Worm (Caenorhabditis elegans) whole organism, L4 larva: Measurements from ENCODE around the gene F47B7.2.

ENCODE experiments used
- F10B5.3 ChIP-seq: sonication (generic microtip); optimal IDR thresholded peaks from 2 replicates; lab custom pipeline; 2016; ENCODE audit warnings: mild to moderate bottlenecking, missing genetic modification characterization, missing compliant biosample characterization
- F44E2.7 ChIP-seq: fragments of 200-800 bp; sonication (Bioruptor generic); IDR thresholded peaks from 2 replicates; pipeline ENCODE4 v2.1.2; 2022; ENCODE audit warnings: missing genetic modification characterization, missing compliant biosample characterization
- F49E8.2 ChIP-seq: sonication (generic microtip); optimal IDR thresholded peaks from 2 replicates; lab custom pipeline; 2016; ENCODE audit warnings: missing compliant biosample characterization, mild to moderate bottlenecking, missing genetic modification characterization, borderline replicate concordance
- R02D3.7 ChIP-seq: fragments of 150-350 bp; sonication (generic microtip); optimal IDR thresholded peaks from 3 replicates; lab custom pipeline; 2014; ENCODE audit warnings: missing biosample characterization, missing genetic modification characterization
- T26A8.4 ChIP-seq: fragments of 200-800 bp; sonication (Bioruptor generic); IDR thresholded peaks from 2 replicates; pipeline ENCODE4 v1.3.6; 2022; ENCODE audit warnings: missing genetic modification characterization, missing compliant biosample characterization
- Y105C5A.15 ChIP-seq: fragments of 200-800 bp; sonication (Bioruptor generic); IDR thresholded peaks from 2 replicates; pipeline ENCODE4 v1.3.6; 2022; ENCODE audit warnings: missing genetic modification characterization, missing compliant biosample characterization
- Y5F2A.4 ChIP-seq: fragments of 200-800 bp; sonication (Bioruptor generic); optimal IDR thresholded peaks from 2 replicates; lab custom pipeline; 2018; ENCODE audit warnings: mild to moderate bottlenecking, missing genetic modification characterization, missing compliant biosample characterization
- ZK546.5 ChIP-seq, 2 experiments: sonication (generic microtip); optimal IDR thresholded peaks; 2 replicates each; lab custom pipeline; 2017; ENCODE audit warnings: missing biosample characterization in 2 of 2, missing genetic modification characterization in 2 of 2
- aha-1 ChIP-seq: fragments of 150-350 bp; peaks from one replicate; lab custom pipeline; 2014; ENCODE audit warnings: missing biosample characterization, missing genetic modification characterization
- ama-1 ChIP-seq: fragments of 150-350 bp; optimal IDR thresholded peaks from 2 replicates; lab custom pipeline; 2014; ENCODE audit warnings: inconsistent platforms, mixed read lengths
- arid-1 ChIP-seq: fragments of 200-800 bp; sonication (Bioruptor generic); conservative IDR thresholded peaks from 2 replicates; pipeline ENCODE4 v1.3.6; 2022; ENCODE audit warnings: missing genetic modification reagents, missing genetic modification characterization, missing compliant biosample characterization
- ceh-20 ChIP-seq: fragments of 200-800 bp; sonication (Bioruptor generic); IDR thresholded peaks from 2 replicates; pipeline ENCODE4 v1.3.6; 2022; ENCODE audit warnings: missing genetic modification reagents, missing genetic modification characterization, missing compliant biosample characterization
- ceh-28 ChIP-seq: fragments of 150-350 bp; optimal IDR thresholded peaks from 2 replicates; lab custom pipeline; 2014; ENCODE audit warnings: missing biosample characterization, missing genetic modification reagents, missing genetic modification characterization
- ceh-82 ChIP-seq: sonication (generic microtip); optimal IDR thresholded peaks from 2 replicates; lab custom pipeline; 2017; ENCODE audit warnings: missing biosample characterization, missing genetic modification characterization
- daf-16 ChIP-seq, 3 experiments: sonication (generic microtip); optimal IDR thresholded peaks; 2 replicates each; lab custom pipeline; 2016 to 2017; ENCODE audit warnings: missing genetic modification characterization in 3 of 3, missing genetic modification reagents in 3 of 3, mild to moderate bottlenecking in 2 of 3, missing compliant biosample characterization in 2 of 3, missing biosample characterization in 1 of 3, moderate library complexity in 1 of 3
- dmd-6 ChIP-seq: fragments of 200-800 bp; sonication (Bioruptor generic); IDR thresholded peaks from 2 replicates; pipeline ENCODE4 v1.3.6; 2022; ENCODE audit warnings: missing genetic modification reagents, missing genetic modification characterization, missing compliant biosample characterization
- dmd-8 ChIP-seq: fragments of 200-800 bp; sonication (Bioruptor generic); IDR thresholded peaks from 2 replicates; pipeline ENCODE4 v1.3.6; 2022; ENCODE audit warnings: missing genetic modification characterization, missing compliant biosample characterization
- dmd-9 ChIP-seq: fragments of 200-800 bp; sonication (Bioruptor generic); IDR thresholded peaks from 2 replicates; pipeline ENCODE4 v1.3.6; 2022; ENCODE audit warnings: missing genetic modification reagents, missing genetic modification characterization, missing compliant biosample characterization
- dve-1 ChIP-seq: sonication (generic microtip); optimal IDR thresholded peaks from 2 replicates; lab custom pipeline; 2017; ENCODE audit warnings: antibody characterized with exemption, mild to moderate bottlenecking, missing genetic modification characterization, missing compliant biosample characterization; ENCODE audit not compliant: insufficient read depth
- fos-1 ChIP-seq: fragments of 150-350 bp; optimal IDR thresholded peaks from 2 replicates; lab custom pipeline; 2014; ENCODE audit warnings: missing biosample characterization, missing genetic modification characterization
- gei-8 ChIP-seq: fragments of 200-800 bp; sonication (Bioruptor generic); optimal IDR thresholded peaks from 2 replicates; lab custom pipeline; 2018; ENCODE audit warnings: mild to moderate bottlenecking, missing genetic modification characterization, missing compliant biosample characterization
- hlh-11 ChIP-seq: fragments of 200-800 bp; sonication (Bioruptor generic); optimal IDR thresholded peaks from 2 replicates; lab custom pipeline; 2018; ENCODE audit warnings: mild to moderate bottlenecking, missing genetic modification characterization, missing compliant biosample characterization
- hmg-1.1 ChIP-seq: fragments of 200-800 bp; sonication (Bioruptor generic); IDR thresholded peaks from 2 replicates; pipeline ENCODE4 v1.3.6; 2022; ENCODE audit warnings: missing genetic modification reagents, missing genetic modification characterization, missing compliant biosample characterization
- jun-1 ChIP-seq: fragments of 150-350 bp; optimal IDR thresholded peaks from 2 replicates; lab custom pipeline; 2014; ENCODE audit warnings: missing biosample characterization, missing genetic modification reagents, missing genetic modification characterization
- lin-15B ChIP-seq: fragments of 150-350 bp; sonication (generic microtip); optimal IDR thresholded peaks from 3 replicates; lab custom pipeline; 2014; ENCODE audit warnings: missing biosample characterization, missing genetic modification characterization
- lin-29 ChIP-seq: fragments of 200-800 bp; sonication (Bioruptor generic); IDR thresholded peaks from 2 replicates; pipeline ENCODE4 v1.3.6; 2022; ENCODE audit warnings: missing genetic modification reagents, missing genetic modification characterization, missing compliant biosample characterization
- lin-39 ChIP-seq: fragments of 150-350 bp; optimal IDR thresholded peaks from 2 replicates; lab custom pipeline; 2014; ENCODE audit warnings: missing biosample characterization, missing genetic modification reagents, missing genetic modification characterization
- lir-3 ChIP-seq: sonication (generic microtip); optimal IDR thresholded peaks from 2 replicates; lab custom pipeline; 2016; ENCODE audit warnings: mild to moderate bottlenecking, missing genetic modification characterization, missing compliant biosample characterization
- madf-9 ChIP-seq: fragments of 200-800 bp; sonication (Bioruptor generic); conservative IDR thresholded peaks from 2 replicates; pipeline ENCODE4 v1.3.6; 2022; ENCODE audit warnings: missing genetic modification reagents, missing genetic modification characterization, missing compliant biosample characterization
- mdl-1 ChIP-seq, 2 experiments: fragments of 150-350 bp in 1 of 2; sonication (generic microtip) in 1 of 2; optimal IDR thresholded peaks; 2 replicates each; lab custom pipeline; 2014 to 2017; ENCODE audit warnings: missing biosample characterization in 2 of 2, missing genetic modification characterization in 2 of 2
- mdt-29 ChIP-seq: fragments of 200-800 bp; sonication (Bioruptor generic); IDR thresholded peaks from 2 replicates; pipeline ENCODE4 v1.3.6; 2022; ENCODE audit warnings: missing genetic modification reagents, missing genetic modification characterization, missing compliant biosample characterization
- mxl-3 ChIP-seq: fragments of 200-800 bp; sonication (Bioruptor generic); optimal IDR thresholded peaks from 2 replicates; lab custom pipeline; 2018; ENCODE audit warnings: mild to moderate bottlenecking, missing genetic modification characterization, missing compliant biosample characterization
- nhr-11 ChIP-seq: fragments of 150-350 bp; optimal IDR thresholded peaks from 2 replicates; lab custom pipeline; 2014; ENCODE audit warnings: missing biosample characterization, missing genetic modification characterization
- nhr-111 ChIP-seq: fragments of 200-800 bp; sonication (Bioruptor generic); optimal IDR thresholded peaks from 2 replicates; lab custom pipeline; 2018; ENCODE audit warnings: mild to moderate bottlenecking, missing genetic modification characterization, missing compliant biosample characterization
- nhr-25 ChIP-seq: sonication (generic microtip); optimal IDR thresholded peaks from 2 replicates; lab custom pipeline; 2017; ENCODE audit warnings: missing genetic modification characterization, mild to moderate bottlenecking, missing compliant biosample characterization, antibody characterized with exemption, moderate library complexity, borderline replicate concordance; ENCODE audit not compliant: insufficient read depth
- nhr-28 ChIP-seq: fragments of 150-350 bp; optimal IDR thresholded peaks from 2 replicates; lab custom pipeline; 2014; ENCODE audit warnings: missing biosample characterization, missing genetic modification characterization
- nhr-48 ChIP-seq: sonication (generic microtip); optimal IDR thresholded peaks from 2 replicates; lab custom pipeline; 2016; ENCODE audit warnings: mild to moderate bottlenecking, missing genetic modification characterization, missing compliant biosample characterization
- nhr-77 ChIP-seq: fragments of 150-350 bp; optimal IDR thresholded peaks from 2 replicates; lab custom pipeline; 2014; ENCODE audit warnings: missing biosample characterization, missing genetic modification characterization
- pha-4 ChIP-seq, 2 experiments: fragments of 150-350 bp in 1 of 2; fragments of 200-800 bp in 1 of 2; sonication (Bioruptor generic) in 1 of 2; IDR thresholded peaks in 1 of 2; optimal IDR thresholded peaks in 1 of 2; 2 replicates each; pipeline versions ENCODE4 v1.3.6 to Lab custom; 2014 to 2022; ENCODE audit warnings: missing genetic modification characterization in 2 of 2, missing genetic modification reagents in 2 of 2, missing biosample characterization in 1 of 2, missing compliant biosample characterization in 1 of 2
- php-3 ChIP-seq: fragments of 200-800 bp; sonication (Bioruptor generic); IDR thresholded peaks from 2 replicates; pipeline ENCODE4 v1.3.6; 2022; ENCODE audit warnings: missing genetic modification reagents, missing genetic modification characterization, missing compliant biosample characterization
- rbr-2 ChIP-seq: sonication (generic microtip); optimal IDR thresholded peaks from 2 replicates; lab custom pipeline; 2016; ENCODE audit warnings: missing genotype, missing genetic modification characterization, missing compliant biosample characterization
- spr-1 ChIP-seq: sonication (generic microtip); optimal IDR thresholded peaks from 2 replicates; lab custom pipeline; 2016; ENCODE audit warnings: mild to moderate bottlenecking, missing genetic modification characterization, missing compliant biosample characterization
- spr-3 ChIP-seq: fragments of 200-800 bp; sonication (Bioruptor generic); optimal IDR thresholded peaks from 2 replicates; lab custom pipeline; 2018; ENCODE audit warnings: mild to moderate bottlenecking, missing genetic modification characterization, missing compliant biosample characterization
- tag-97 ChIP-seq: fragments of 200-800 bp; sonication (Bioruptor generic); IDR thresholded peaks from 2 replicates; pipeline ENCODE4 v1.3.6; 2022; ENCODE audit warnings: missing genetic modification characterization, missing compliant biosample characterization
- zag-1 ChIP-seq: fragments of 150-350 bp; optimal IDR thresholded peaks from 2 replicates; lab custom pipeline; 2014; ENCODE audit warnings: missing biosample characterization, missing genetic modification characterization
- zfp-2 ChIP-seq: sonication (generic microtip); optimal IDR thresholded peaks from 2 replicates; lab custom pipeline; 2016; ENCODE audit warnings: mild to moderate bottlenecking, missing genetic modification characterization, missing compliant biosample characterization
- zip-11 ChIP-seq: fragments of 200-800 bp; sonication (Bioruptor generic); IDR thresholded peaks from 2 replicates; pipeline ENCODE4 v1.3.6; 2022; ENCODE audit warnings: missing genetic modification characterization, missing compliant biosample characterization
- ztf-11 ChIP-seq: fragments of 150-350 bp; optimal IDR thresholded peaks from 2 replicates; lab custom pipeline; 2014; ENCODE audit warnings: missing biosample characterization, missing genetic modification characterization
- ztf-7 ChIP-seq: fragments of 150-350 bp; optimal IDR thresholded peaks from 2 replicates; lab custom pipeline; 2014; ENCODE audit warnings: missing biosample characterization, missing genetic modification characterization

F47B7.2 gene

ce11 chrX:3807166-3807565, 34.6 kb downstream of the F47B7.2 start, which contains the start of gene F35A5.1:
Gene F35A5.1 (plus strand): TSS chrX:3807466.
- TF ChIP-seq lin-15B (tag; lab: Kevin White, UChicago): no peak
- no peak for TF ChIP-seq spr-3 (GFP tag; lab: Kevin White, UChicago)
- no peak for TF ChIP-seq ceh-20 (GFP tag; lab: Robert Waterston, UW)
- no peak for TF ChIP-seq dmd-9
- no peak for TF ChIP-seq tag-97
- no peak for TF ChIP-seq hlh-11 (tag; lab: Kevin White, UChicago)

ce11 chrX:3814827-3815226, 42.3 kb downstream of the F47B7.2 start:
- TF ChIP-seq rbr-2 (tag; lab: Kevin White, UChicago): no peak
- no peak for TF ChIP-seq ZK546.5 (tag; optimal IDR thresholded peaks at IDR 0.05; lab: Kevin White, UChicago)
- TF ChIP-seq dmd-9: no peak
- no peak for TF ChIP-seq nhr-111 (GFP tag; lab: Kevin White, UChicago)
- TF ChIP-seq pha-4 (GFP tag; IDR thresholded peaks at IDR 0.05; lab: Robert Waterston, UW): no peak
- TF ChIP-seq pha-4 (tag; optimal IDR thresholded peaks at IDR 0.05; lab: Kevin White, UChicago): no peak
- TF ChIP-seq lin-29: no peak
- TF ChIP-seq mdt-29 (GFP tag; lab: Robert Waterston, UW): no peak
- TF ChIP-seq dve-1 (tag; lab: Kevin White, UChicago): peak; percentile 34
- no peak for TF ChIP-seq mxl-3
- TF ChIP-seq hlh-11 (tag; lab: Kevin White, UChicago): peak; percentile 35
- no peak for TF ChIP-seq F49E8.2 (tag; lab: Kevin White, UChicago)
- no peak for TF ChIP-seq dmd-8 (GFP tag; lab: Robert Waterston, UW)
- no peak for TF ChIP-seq zip-11 (GFP tag; lab: Robert Waterston, UW)
- TF ChIP-seq lin-15B (tag; lab: Kevin White, UChicago): no peak
- TF ChIP-seq dmd-6 (GFP tag; lab: Robert Waterston, UW): peak; percentile 12; the same call in 1 of the 2 replicates
- no peak for TF ChIP-seq aha-1
- TF ChIP-seq ceh-20 (GFP tag; lab: Robert Waterston, UW): no peak
- no peak for TF ChIP-seq zag-1 (tag; lab: Kevin White, UChicago)
- TF ChIP-seq F10B5.3 (tag; lab: Kevin White, UChicago): no peak
- TF ChIP-seq nhr-11 (tag; lab: Kevin White, UChicago): no peak
- no peak for TF ChIP-seq R02D3.7 (tag; lab: Kevin White, UChicago)
- TF ChIP-seq zfp-2 (tag; lab: Kevin White, UChicago): no peak
- no peak for TF ChIP-seq ceh-28
- TF ChIP-seq php-3: no peak
- TF ChIP-seq spr-1: no peak
- TF ChIP-seq madf-9: no peak
- no peak for TF ChIP-seq fos-1
- no peak for TF ChIP-seq T26A8.4 (GFP tag; lab: Robert Waterston, UW)
- no peak for TF ChIP-seq hmg-1.1
- TF ChIP-seq nhr-28 (tag; lab: Kevin White, UChicago): peak; percentile 30
- no peak for TF ChIP-seq daf-16 (GFP tag; optimal IDR thresholded peaks at IDR 0.05; lab: Kevin White, UChicago)
- peak; percentile 97 for TF ChIP-seq daf-16 (tag; optimal IDR thresholded peaks at IDR 0.05; lab: Kevin White, UChicago)
- TF ChIP-seq mdl-1 (tag; optimal IDR thresholded peaks at IDR 0.05; lab: Kevin White, UChicago): peak in 1 of 2 experiments; percentile 11
- no peak for TF ChIP-seq lin-39
- TF ChIP-seq F44E2.7: no peak
- no peak for TF ChIP-seq ztf-11 (tag; lab: Kevin White, UChicago)
- no peak for TF ChIP-seq gei-8
- no peak for TF ChIP-seq jun-1
- no peak for TF ChIP-seq nhr-48 (tag; lab: Kevin White, UChicago)
- no peak for TF ChIP-seq lir-3 (tag; lab: Kevin White, UChicago)
- no peak for TF ChIP-seq arid-1 (GFP tag; lab: Robert Waterston, UW)
- TF ChIP-seq ceh-82: no peak
- no peak for TF ChIP-seq nhr-25
- TF ChIP-seq ama-1 (lab: Kevin White, UChicago): no peak
- TF ChIP-seq Y5F2A.4 (GFP tag; lab: Kevin White, UChicago): no peak
- peak; percentile 20 for TF ChIP-seq nhr-77 (tag; lab: Kevin White, UChicago)
- no peak for TF ChIP-seq ztf-7 (tag; lab: Kevin White, UChicago)
- no peak for TF ChIP-seq Y105C5A.15 (GFP tag; lab: Robert Waterston, UW)
